Fruit fly (Drosophila melanogaster) whole organism, embryonic: ENCODE data around the gene CG32568.
A peak's percentile ranks its signal among the peaks of the same experiment; 100 is the strongest.

Experiments
- B-H2 ChIP-seq: fragments of 200-800 bp; sonication (Bioruptor generic); optimal IDR thresholded peaks from 2 replicates; lab custom pipeline; 2018; ENCODE audit warnings: missing biosample characterization, mild to moderate bottlenecking, missing genetic modification characterization
- Bdp1 ChIP-seq: fragments of 200-800 bp; sonication (Bioruptor generic); optimal IDR thresholded peaks from 3 replicates; lab custom pipeline; 2016; ENCODE audit warnings: missing biosample characterization, missing genetic modification characterization
- CG10366 ChIP-seq: fragments of 200-800 bp; sonication (Bioruptor generic); IDR thresholded peaks from 2 replicates; pipeline ENCODE4 v1.3.6; 2022; ENCODE audit warnings: missing biosample characterization, missing genetic modification characterization
- CG11504 ChIP-seq: fragments of 200-800 bp; sonication (Bioruptor generic); optimal IDR thresholded peaks from 3 replicates; lab custom pipeline; 2019; ENCODE audit warnings: missing biosample characterization, mild to moderate bottlenecking, missing genetic modification characterization, moderate library complexity
- CG11560 ChIP-seq: fragments of 200-800 bp; sonication (Bioruptor generic); IDR thresholded peaks from 3 replicates; pipeline ENCODE4 v1.3.6; 2022; ENCODE audit warnings: missing biosample characterization, missing genetic modification characterization
- CG12219 ChIP-seq: fragments of 200-800 bp; sonication (Bioruptor generic); optimal IDR thresholded peaks from 3 replicates; lab custom pipeline; 2018; ENCODE audit warnings: missing biosample characterization, mild to moderate bottlenecking, missing genetic modification characterization
- CG13894 ChIP-seq: fragments of 200-800 bp; sonication (Bioruptor generic); optimal IDR thresholded peaks from 3 replicates; lab custom pipeline; 2018; ENCODE audit warnings: missing biosample characterization, mild to moderate bottlenecking, missing genetic modification characterization, moderate library complexity
- CG15601 ChIP-seq: fragments of 200-800 bp; sonication (Bioruptor generic); optimal IDR thresholded peaks from 3 replicates; lab custom pipeline; 2019; ENCODE audit warnings: missing biosample characterization, mild to moderate bottlenecking, missing genetic modification characterization, moderate library complexity
- CG16813 ChIP-seq: fragments of 200-800 bp; sonication (Bioruptor generic); IDR thresholded peaks from 3 replicates; pipeline ENCODE4 v1.3.6; 2022; ENCODE audit warnings: missing biosample characterization, missing genetic modification characterization; ENCODE audit not compliant: partially characterized antibody
- CG16863 ChIP-seq: fragments of 200-800 bp; sonication (Bioruptor generic); optimal IDR thresholded peaks from 3 replicates; lab custom pipeline; 2016; ENCODE audit warnings: missing biosample characterization, missing genetic modification characterization
- CG17612 ChIP-seq: fragments of 200-800 bp; sonication (Bioruptor generic); IDR thresholded peaks from 2 replicates; pipeline ENCODE4 v1.3.6; 2022; ENCODE audit warnings: missing biosample characterization, missing genetic modification characterization
- CG34422 ChIP-seq: fragments of 200-800 bp; sonication (Bioruptor generic); IDR thresholded peaks from 3 replicates; pipeline ENCODE4 v1.3.6; 2022; ENCODE audit warnings: missing biosample characterization, missing genetic modification characterization
- CG3847 ChIP-seq: fragments of 200-800 bp; sonication (Bioruptor generic); IDR thresholded peaks from 2 replicates; pipeline ENCODE4 v1.3.6; 2022; ENCODE audit warnings: missing biosample characterization, missing genetic modification characterization
- CG7556 ChIP-seq: fragments of 200-800 bp; sonication (Bioruptor generic); optimal IDR thresholded peaks from 2 replicates; lab custom pipeline; 2017; ENCODE audit warnings: missing biosample characterization, mild to moderate bottlenecking, missing genetic modification characterization
- CG8388 ChIP-seq: fragments of 200-800 bp; sonication (Bioruptor generic); optimal IDR thresholded peaks from 2 replicates; lab custom pipeline; 2019; ENCODE audit warnings: missing biosample characterization, mild to moderate bottlenecking, missing genetic modification characterization, moderate library complexity
- CG8765 ChIP-seq: fragments of 200-800 bp; sonication (Bioruptor generic); IDR thresholded peaks from 2 replicates; pipeline ENCODE4 v1.3.6; 2022; ENCODE audit warnings: missing biosample characterization, missing genetic modification characterization
- D19B ChIP-seq: fragments of 200-800 bp; sonication (Bioruptor generic); optimal IDR thresholded peaks from 2 replicates; lab custom pipeline; 2017; ENCODE audit warnings: missing biosample characterization, mild to moderate bottlenecking, missing genetic modification characterization
- Deaf1 ChIP-seq: fragments of 200-800 bp; optimal IDR thresholded peaks from 3 replicates; lab custom pipeline; 2019; ENCODE audit warnings: missing biosample characterization, mild to moderate bottlenecking, missing genetic modification characterization, moderate library complexity
- Dll ChIP-seq: fragments of 200-800 bp; sonication (Bioruptor generic); IDR thresholded peaks from 4 replicates; pipeline ENCODE4 v1.3.6; 2022; ENCODE audit warnings: missing biosample characterization, missing genetic modification characterization; ENCODE audit not compliant: partially characterized antibody
- Ets97D ChIP-seq: fragments of 200-800 bp; sonication (Bioruptor generic); optimal IDR thresholded peaks from 3 replicates; lab custom pipeline; 2016; ENCODE audit warnings: missing biosample characterization, missing genetic modification characterization
- Fer2 ChIP-seq: fragments of 200-800 bp; sonication (Bioruptor generic); optimal IDR thresholded peaks from 2 replicates; lab custom pipeline; 2018; ENCODE audit warnings: missing biosample characterization, mild to moderate bottlenecking, missing genetic modification characterization, moderate library complexity
- H15 ChIP-seq: fragments of 200-800 bp; sonication (Bioruptor generic); IDR thresholded peaks from 3 replicates; pipeline ENCODE4 v1.3.6; 2022; ENCODE audit warnings: missing biosample characterization, missing genetic modification characterization
- HLHmδ ChIP-seq: fragments of 200-800 bp; sonication (Bioruptor generic); optimal IDR thresholded peaks from 2 replicates; lab custom pipeline; 2018; ENCODE audit warnings: missing biosample characterization, mild to moderate bottlenecking, missing genetic modification characterization, moderate library complexity
- Hand ChIP-seq: fragments of 200-800 bp; sonication (Bioruptor generic); optimal IDR thresholded peaks from 2 replicates; lab custom pipeline; 2017; ENCODE audit warnings: mild to moderate bottlenecking, missing biosample characterization, missing genetic modification reagents, missing genetic modification characterization
- Hr39 ChIP-seq: fragments of >200 bp; optimal IDR thresholded peaks from 2 replicates; lab custom pipeline; 2017
- Hr78 ChIP-seq, 2 experiments: fragments of 200-800 bp in 1 of 2; fragments of >200 bp in 1 of 2; sonication (Bioruptor generic) in 1 of 2; optimal IDR thresholded peaks; 2 replicates each; lab custom pipeline; 2017 to 2019; ENCODE audit warnings: missing biosample characterization in 2 of 2, missing genetic modification characterization in 2 of 2, mild to moderate bottlenecking in 1 of 2, moderate library complexity in 1 of 2
- Hsf ChIP-seq: fragments of 200-800 bp; sonication (Bioruptor generic); optimal IDR thresholded peaks from 3 replicates; lab custom pipeline; 2016; ENCODE audit warnings: missing biosample characterization, missing genetic modification characterization
- Lpt ChIP-seq: fragments of >200 bp; optimal IDR thresholded peaks from 2 replicates; lab custom pipeline; 2018; ENCODE audit warnings: missing biosample characterization, missing genetic modification characterization
- Med ChIP-seq: fragments of 200-800 bp; sonication (Bioruptor generic); peaks from one replicate; lab custom pipeline; 2016; ENCODE audit warnings: missing biosample characterization, missing genetic modification characterization, mild to moderate bottlenecking, inconsistent platforms, moderate library complexity
- Oaz ChIP-seq: fragments of 200-800 bp; sonication (Bioruptor generic); IDR thresholded peaks from 2 replicates; pipeline ENCODE4 v1.3.6; 2022; ENCODE audit warnings: missing biosample characterization, missing genetic modification characterization
- PHDP ChIP-seq: fragments of 200-800 bp; sonication (Bioruptor generic); optimal IDR thresholded peaks from 3 replicates; lab custom pipeline; 2018; ENCODE audit warnings: missing biosample characterization, mild to moderate bottlenecking, missing genetic modification characterization, moderate library complexity
- Scr ChIP-seq: fragments of 200-800 bp; sonication (Bioruptor generic); IDR thresholded peaks from 2 replicates; pipeline ENCODE4 v1.3.6; 2022; ENCODE audit warnings: missing biosample characterization, missing genetic modification characterization; ENCODE audit not compliant: partially characterized antibody
- TFAM ChIP-seq: fragments of 200-800 bp; sonication (Bioruptor generic); optimal IDR thresholded peaks from 2 replicates; lab custom pipeline; 2017; ENCODE audit warnings: missing biosample characterization, missing genetic modification characterization, inconsistent platforms
- caup ChIP-seq: fragments of 200-800 bp; sonication (Bioruptor generic); optimal IDR thresholded peaks from 3 replicates; lab custom pipeline; 2017; ENCODE audit warnings: missing biosample characterization, mild to moderate bottlenecking, missing genetic modification characterization, moderate library complexity; ENCODE audit not compliant: severe bottlenecking
- crol ChIP-seq: fragments of 200-800 bp; sonication (Bioruptor generic); IDR thresholded peaks from 2 replicates; pipeline ENCODE4 v1.3.6; 2022; ENCODE audit warnings: missing biosample characterization, missing genetic modification characterization
- da ChIP-seq: fragments of 200-800 bp; sonication (Bioruptor generic); optimal IDR thresholded peaks from 2 replicates; lab custom pipeline; 2016; ENCODE audit warnings: missing biosample characterization, missing genetic modification characterization
- danr ChIP-seq: fragments of 200-800 bp; sonication (Bioruptor generic); IDR thresholded peaks from 2 replicates; pipeline ENCODE4 v1.3.6; 2022; ENCODE audit warnings: missing biosample characterization, missing genetic modification characterization
- ems ChIP-seq: fragments of 200-800 bp; sonication (Bioruptor generic); optimal IDR thresholded peaks from 3 replicates; lab custom pipeline; 2016; ENCODE audit warnings: missing biosample characterization, missing genetic modification characterization
- grn ChIP-seq: fragments of 200-800 bp; sonication (Bioruptor generic); optimal IDR thresholded peaks from 3 replicates; lab custom pipeline; 2017; ENCODE audit warnings: missing biosample characterization, missing genetic modification characterization
- ham ChIP-seq: fragments of 200-800 bp; sonication (Bioruptor generic); IDR thresholded peaks from 2 replicates; pipeline ENCODE4 v1.3.6; 2022; ENCODE audit warnings: missing biosample characterization, missing genetic modification characterization
- kni ChIP-seq: fragments of 200-800 bp; sonication (Bioruptor generic); optimal IDR thresholded peaks from 3 replicates; lab custom pipeline; 2017; ENCODE audit warnings: mild to moderate bottlenecking, missing biosample characterization, missing genetic modification reagents, missing genetic modification characterization
- maf-S ChIP-seq: fragments of 200-800 bp; sonication (Bioruptor generic); optimal IDR thresholded peaks from 2 replicates; lab custom pipeline; 2016; ENCODE audit warnings: missing biosample characterization, missing genetic modification characterization
- otp ChIP-seq: fragments of 200-800 bp; sonication (Bioruptor generic); IDR thresholded peaks from 3 replicates; pipeline ENCODE4, ENCODE4 v1.3.6; 2022; ENCODE audit warnings: missing biosample characterization, missing genetic modification characterization
- pros ChIP-seq: fragments of 200-800 bp; sonication (Bioruptor generic); optimal IDR thresholded peaks from 3 replicates; lab custom pipeline; 2019; ENCODE audit warnings: missing biosample characterization, mild to moderate bottlenecking, missing genetic modification characterization, moderate library complexity
- slbo ChIP-seq: fragments of 200-800 bp; sonication (Bioruptor generic); IDR thresholded peaks from 2 replicates; pipeline ENCODE4 v1.3.6; 2022; ENCODE audit warnings: missing biosample characterization, missing genetic modification characterization
- tin ChIP-seq: fragments of 200-800 bp; sonication (Bioruptor generic); optimal IDR thresholded peaks from 3 replicates; lab custom pipeline; 2016; ENCODE audit warnings: missing biosample characterization, missing genetic modification characterization
- twi ChIP-seq: fragments of 200-800 bp; optimal IDR thresholded peaks from 2 replicates; lab custom pipeline; 2019; ENCODE audit warnings: missing biosample characterization, mild to moderate bottlenecking, missing genetic modification characterization, moderate library complexity
- wdn ChIP-seq: fragments of 200-800 bp; sonication (Bioruptor generic); IDR thresholded peaks from 2 replicates; pipeline ENCODE4 v1.3.6; 2022; ENCODE audit warnings: missing biosample characterization, missing genetic modification characterization

Gene CG32568

DNA sequence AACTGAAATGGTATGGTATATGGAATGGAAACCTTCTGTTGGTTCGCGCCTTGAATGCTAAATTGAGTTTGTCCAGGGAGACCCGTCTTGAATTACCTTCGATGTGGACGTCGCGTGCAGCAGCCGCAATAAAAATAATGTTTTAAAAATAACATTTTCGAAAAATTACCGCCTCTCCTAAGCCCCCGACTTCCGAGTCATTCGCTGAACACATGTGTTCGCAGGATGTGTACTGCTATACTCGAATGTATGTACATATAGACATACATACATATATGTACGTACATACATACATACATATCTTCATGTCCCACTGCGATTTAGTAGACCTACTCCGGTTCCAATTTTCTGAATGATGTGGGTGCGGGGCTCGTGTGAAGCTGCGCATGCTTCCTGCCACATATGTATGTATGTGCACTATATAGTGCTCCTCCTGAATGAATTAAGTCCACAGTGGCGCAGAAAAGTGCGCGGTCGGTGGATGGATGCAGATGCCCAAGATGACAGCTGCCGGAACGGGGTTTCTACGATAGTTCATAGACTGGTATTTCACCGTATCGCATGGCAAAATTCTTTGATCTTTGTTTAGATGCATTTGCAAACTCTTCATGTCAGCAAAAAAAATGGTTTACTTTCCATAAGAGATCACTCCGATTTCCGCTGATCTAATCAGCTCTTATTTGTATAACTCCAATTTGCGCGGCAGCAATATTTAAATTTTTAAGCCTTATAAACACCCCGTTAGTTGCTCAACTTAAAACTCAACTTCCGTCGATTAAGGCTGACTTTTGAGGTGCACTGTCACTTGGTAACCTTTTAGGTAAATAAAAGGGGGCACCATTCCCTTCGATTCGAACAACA is 33.7 kb downstream of the CG32568 start (continued):
- no peak for TF ChIP-seq CG17612 (GFP tag; lab: Robert Waterston, UW)
- TF ChIP-seq CG13894: no peak
- TF ChIP-seq CG10366 (GFP tag; lab: Robert Waterston, UW): no peak
- no peak for TF ChIP-seq caup (GFP tag; lab: Kevin White, UChicago)
- TF ChIP-seq Oaz (GFP tag; lab: Robert Waterston, UW): no peak
- TF ChIP-seq CG16813 (GFP tag; lab: Robert Waterston, UW): no peak
- TF ChIP-seq CG8765: no peak
- TF ChIP-seq HLHmδ (GFP tag; lab: Kevin White, UChicago): no peak
- peak; percentile 95 for TF ChIP-seq twi (tag; lab: Kevin White, UChicago)
- no peak for TF ChIP-seq D19B (GFP tag; lab: Kevin White, UChicago)
- no peak for TF ChIP-seq grn (GFP tag; lab: Kevin White, UChicago)
- no peak for TF ChIP-seq ham (GFP tag; lab: Robert Waterston, UW)
- no peak for TF ChIP-seq Hsf (GFP tag; lab: Kevin White, UChicago)
- TF ChIP-seq wdn (GFP tag; lab: Robert Waterston, UW): no peak
- TF ChIP-seq CG8388: peak; percentile 97
- TF ChIP-seq TFAM (GFP tag; lab: Kevin White, UChicago): no peak
- no peak for TF ChIP-seq CG34422 (GFP tag; lab: Robert Waterston, UW)
- no peak for TF ChIP-seq Hand (GFP tag; lab: Kevin White, UChicago)
- no peak for TF ChIP-seq Lpt
- no peak for TF ChIP-seq B-H2 (GFP tag; lab: Kevin White, UChicago)
- no peak for TF ChIP-seq Scr (GFP tag; lab: Robert Waterston, UW)

DNA sequence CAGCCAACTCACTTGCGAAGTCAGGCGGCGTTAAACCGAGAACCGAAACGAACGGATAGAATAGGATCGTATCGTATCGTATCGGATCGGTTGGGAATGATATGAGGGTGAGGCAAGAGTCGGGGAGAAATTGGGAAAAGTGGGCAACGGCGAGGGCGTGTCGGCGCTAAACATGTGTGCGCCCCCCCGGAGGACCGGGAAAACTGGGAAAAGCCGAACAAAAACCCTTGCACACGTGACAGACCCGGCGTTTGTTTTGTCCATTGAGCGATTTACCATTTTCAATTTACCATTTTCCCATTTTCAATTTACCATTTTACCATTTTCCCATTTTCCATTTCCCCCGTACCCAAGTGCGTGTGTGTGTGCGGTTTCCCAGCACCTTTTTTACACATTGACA is 34.4 kb downstream of the CG32568 start:
- TF ChIP-seq Dll (0 out of 4 replicates have a peak, but pooled peaks have one; percentile 12), CG11560 (tag; lab: Robert Waterston, UW) (no peak), H15 (no peak), twi (tag; lab: Kevin White, UChicago) (peak; percentile 94), Deaf1 (peak; percentile 38), crol (0 out of 2 replicates have a peak, but pooled peaks have one; percentile 33), pros (GFP tag; lab: Kevin White, UChicago) (peak; percentile 16), CG12219 (GFP tag; lab: Kevin White, UChicago) (no peak), kni (GFP tag; lab: Kevin White, UChicago) (peak; percentile 59), CG15601 (tag; lab: Kevin White, UChicago) (peak; percentile 23)

DNA sequence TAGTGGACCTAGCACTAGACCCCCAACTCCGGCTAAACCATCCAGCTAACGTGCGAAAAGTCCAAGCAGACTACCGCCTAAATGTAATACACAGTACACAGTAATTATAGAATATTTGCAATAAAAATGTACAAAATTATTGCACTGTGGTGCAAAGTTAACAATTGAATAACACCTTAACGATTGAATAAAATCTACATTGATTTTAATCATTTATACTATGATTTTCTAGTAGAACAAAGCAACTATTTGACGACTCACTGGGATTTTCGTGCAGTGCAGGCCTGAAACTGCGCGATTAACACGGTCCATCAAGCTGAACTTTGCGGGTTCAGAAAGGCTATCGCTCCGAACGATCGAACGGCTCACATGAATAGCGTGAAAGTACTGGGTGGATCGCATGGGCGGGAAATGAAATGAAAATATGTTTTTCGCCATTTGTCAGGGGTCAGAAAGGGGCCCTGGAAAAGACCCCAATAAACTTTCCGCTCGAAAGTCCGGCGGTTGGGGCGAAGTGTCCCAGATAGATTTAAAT is 37.5 kb downstream of the CG32568 start:
- TF ChIP-seq CG3847 (GFP tag; lab: Robert Waterston, UW): no peak
- TF ChIP-seq Med (GFP tag; lab: Kevin White, UChicago): peak; percentile 72
- no peak for TF ChIP-seq da
- TF ChIP-seq Bdp1 (GFP tag; lab: Kevin White, UChicago): no peak
- TF ChIP-seq CG16863 (GFP tag; lab: Kevin White, UChicago): no peak
- TF ChIP-seq Fer2 (tag; lab: Kevin White, UChicago): no peak
- TF ChIP-seq CG11504 (tag; lab: Kevin White, UChicago): peak; percentile 9
- TF ChIP-seq CG7556 (GFP tag; lab: Kevin White, UChicago): no peak
- no peak for TF ChIP-seq ems (GFP tag; lab: Kevin White, UChicago)
- TF ChIP-seq Deaf1: no peak
- no peak for TF ChIP-seq danr (GFP tag; lab: Robert Waterston, UW)
- no peak for TF ChIP-seq Ets97D
- TF ChIP-seq tin (GFP tag; lab: Kevin White, UChicago): no peak
- TF ChIP-seq Hr78 (GFP tag; optimal IDR thresholded peaks at IDR 0.05; lab: Kevin White, UChicago): peak in 1 of 2 experiments; percentile 70
- TF ChIP-seq slbo (GFP tag; lab: Robert Waterston, UW): no peak
- no peak for TF ChIP-seq otp (GFP tag; lab: Robert Waterston, UW)
- TF ChIP-seq Hr39 (lab: Kevin White, UChicago): no peak
- TF ChIP-seq maf-S (GFP tag; lab: Kevin White, UChicago): no peak
- no peak for TF ChIP-seq PHDP (tag; lab: Kevin White, UChicago)
